Worm (Caenorhabditis elegans) whole organism, young adult: ENCODE results near the gene R11D1.13.

Source experiments
- B0261.1 ChIP-seq: sonication (generic microtip); optimal IDR thresholded peaks from 2 replicates; lab custom pipeline; 2016; ENCODE audit warnings: mild to moderate bottlenecking, missing genetic modification characterization, moderate library complexity, missing compliant biosample characterization
- B0336.3 ChIP-seq: fragments of 200-800 bp; sonication (Bioruptor generic); IDR thresholded peaks from 2 replicates; pipeline ENCODE4 v1.3.6; 2022; ENCODE audit warnings: missing genetic modification characterization, missing compliant biosample characterization
- F10E7.11 ChIP-seq: sonication (generic microtip); optimal IDR thresholded peaks from 2 replicates; lab custom pipeline; 2017; ENCODE audit warnings: mild to moderate bottlenecking, missing genetic modification characterization, moderate library complexity, missing compliant biosample characterization
- F23B12.7 ChIP-seq: sonication (generic microtip); optimal IDR thresholded peaks from 2 replicates; lab custom pipeline; 2017; ENCODE audit warnings: missing genetic modification characterization, mild to moderate bottlenecking, missing compliant biosample characterization, antibody characterized with exemption, moderate library complexity; ENCODE audit not compliant: insufficient read depth
- T07F8.4 ChIP-seq: sonication (generic microtip); optimal IDR thresholded peaks from 2 replicates; lab custom pipeline; 2016; ENCODE audit warnings: mild to moderate bottlenecking, missing genetic modification characterization, moderate library complexity, missing compliant biosample characterization
- Y56A3A.18 ChIP-seq: fragments of 200-800 bp; sonication (Bioruptor generic); IDR thresholded peaks from 2 replicates; pipeline ENCODE4 v1.3.6; 2022; ENCODE audit warnings: missing genetic modification reagents, missing genetic modification characterization, missing compliant biosample characterization
- Y67H2A.10 ChIP-seq: fragments of 200-800 bp; sonication (Bioruptor generic); conservative IDR thresholded peaks from 2 replicates; pipeline ENCODE4 v1.3.6; 2022; ENCODE audit warnings: missing genetic modification reagents, missing genetic modification characterization, missing compliant biosample characterization
- ZK185.1 ChIP-seq: sonication (generic microtip); optimal IDR thresholded peaks from 2 replicates; lab custom pipeline; 2016; ENCODE audit warnings: mild to moderate bottlenecking, missing genetic modification characterization, missing compliant biosample characterization; ENCODE audit not compliant: poor library complexity, severe bottlenecking
- attf-6 ChIP-seq: fragments of 200-800 bp; sonication (Bioruptor generic); IDR thresholded peaks from 2 replicates; pipeline ENCODE4 v1.3.6; 2022; ENCODE audit warnings: missing genetic modification reagents, missing genetic modification characterization, missing compliant biosample characterization
- bed-1 ChIP-seq: fragments of 200-800 bp; sonication (Bioruptor generic); IDR thresholded peaks from 2 replicates; pipeline ENCODE4 v1.3.6; 2022; ENCODE audit warnings: missing genetic modification reagents, missing genetic modification characterization, missing compliant biosample characterization
- cebp-2 ChIP-seq: fragments of 200-800 bp; sonication (Bioruptor generic); IDR thresholded peaks from 2 replicates; pipeline ENCODE4 v1.3.6; 2022; ENCODE audit warnings: missing genetic modification characterization, missing compliant biosample characterization
- ceh-27 ChIP-seq: fragments of 200-800 bp; sonication (Bioruptor generic); optimal IDR thresholded peaks from 2 replicates; lab custom pipeline; 2018; ENCODE audit warnings: mild to moderate bottlenecking, missing genetic modification characterization, moderate library complexity, missing compliant biosample characterization
- ceh-58 ChIP-seq: fragments of 200-800 bp; sonication (Bioruptor generic); IDR thresholded peaks from 2 replicates; pipeline ENCODE4 v1.3.6; 2022; ENCODE audit warnings: missing genetic modification characterization, missing compliant biosample characterization
- ceh-79 ChIP-seq: sonication (generic microtip); optimal IDR thresholded peaks from 2 replicates; lab custom pipeline; 2017; ENCODE audit warnings: mild to moderate bottlenecking, missing genetic modification characterization, missing compliant biosample characterization
- chd-7 ChIP-seq: sonication (generic microtip); optimal IDR thresholded peaks from 2 replicates; lab custom pipeline; 2016; ENCODE audit warnings: mild to moderate bottlenecking, missing genetic modification characterization, moderate library complexity, missing compliant biosample characterization
- efl-1 ChIP-seq: fragments of 150-350 bp; optimal IDR thresholded peaks from 2 replicates; lab custom pipeline; 2014; ENCODE audit warnings: missing biosample characterization, missing genetic modification reagents, missing genetic modification characterization
- egrh-3 ChIP-seq: fragments of 200-800 bp; sonication (Bioruptor generic); IDR thresholded peaks from 2 replicates; pipeline ENCODE4 v1.3.6; 2022; ENCODE audit warnings: missing genetic modification reagents, missing genetic modification characterization, missing compliant biosample characterization
- ekl-4 ChIP-seq: fragments of 200-800 bp; sonication (Bioruptor generic); IDR thresholded peaks from 2 replicates; pipeline ENCODE4 v1.3.6; 2022; ENCODE audit warnings: missing genetic modification reagents, missing genetic modification characterization, missing compliant biosample characterization
- lag-1 ChIP-seq: fragments of 200-800 bp; sonication (Bioruptor generic); IDR thresholded peaks from 2 replicates; pipeline ENCODE4 v1.3.6; 2022; ENCODE audit warnings: missing genetic modification reagents, missing genetic modification characterization, missing compliant biosample characterization
- lin-26 ChIP-seq: fragments of 200-800 bp; sonication (Bioruptor generic); IDR thresholded peaks from 2 replicates; pipeline ENCODE4 v1.3.6; 2022; ENCODE audit warnings: missing genetic modification reagents, missing genetic modification characterization, missing compliant biosample characterization
- lin-35 ChIP-seq, 3 experiments: fragments of 150-350 bp in 2 of 3; sonication (generic microtip) in 1 of 3; optimal IDR thresholded peaks; 2 replicates each; lab custom pipeline; 2014 to 2018; ENCODE audit warnings: missing biosample characterization in 3 of 3, missing genetic modification characterization in 3 of 3, missing genetic modification reagents in 3 of 3
- lin-54 ChIP-seq: fragments of 200-800 bp; sonication (Bioruptor generic); optimal IDR thresholded peaks from 2 replicates; lab custom pipeline; 2018; ENCODE audit warnings: mild to moderate bottlenecking, missing genetic modification characterization, missing compliant biosample characterization
- madf-10 ChIP-seq: sonication (generic microtip); optimal IDR thresholded peaks from 2 replicates; lab custom pipeline; 2016; ENCODE audit warnings: mild to moderate bottlenecking, missing genetic modification characterization, missing compliant biosample characterization
- madf-6 ChIP-seq: fragments of 200-800 bp; sonication (Bioruptor generic); IDR thresholded peaks from 2 replicates; pipeline ENCODE4 v1.3.6; 2022; ENCODE audit warnings: missing genetic modification reagents, missing genetic modification characterization, missing compliant biosample characterization
- madf-8 ChIP-seq: fragments of 200-800 bp; sonication (Bioruptor generic); conservative IDR thresholded peaks from 2 replicates; pipeline ENCODE4 v1.3.6; 2022; ENCODE audit warnings: missing genetic modification reagents, missing genetic modification characterization, missing compliant biosample characterization
- mel-28 ChIP-seq: sonication (generic microtip); optimal IDR thresholded peaks from 2 replicates; lab custom pipeline; 2016; ENCODE audit warnings: borderline replicate concordance, mild to moderate bottlenecking, missing genetic modification characterization, missing compliant biosample characterization
- mes-4 ChIP-seq: sonication (generic microtip); optimal IDR thresholded peaks from 2 replicates; lab custom pipeline; 2016; ENCODE audit warnings: missing genotype, missing genetic modification characterization, missing compliant biosample characterization
- nfyb-1 ChIP-seq: fragments of 200-800 bp; sonication (Bioruptor generic); IDR thresholded peaks from 2 replicates; pipeline ENCODE4 v1.3.6; 2022; ENCODE audit warnings: missing genetic modification reagents, missing genetic modification characterization, missing compliant biosample characterization
- nhr-179 ChIP-seq: sonication (generic microtip); optimal IDR thresholded peaks from 2 replicates; lab custom pipeline; 2016; ENCODE audit warnings: mild to moderate bottlenecking, missing genetic modification characterization, missing compliant biosample characterization
- nhr-27 ChIP-seq: fragments of 200-800 bp; sonication (Bioruptor generic); optimal IDR thresholded peaks from 2 replicates; lab custom pipeline; 2018; ENCODE audit warnings: mild to moderate bottlenecking, missing genetic modification characterization, moderate library complexity, missing compliant biosample characterization
- nhr-90 ChIP-seq: sonication (generic microtip); optimal IDR thresholded peaks from 2 replicates; lab custom pipeline; 2016; ENCODE audit warnings: missing genotype, mild to moderate bottlenecking, missing genetic modification characterization, missing compliant biosample characterization
- rec-8 ChIP-seq, 2 experiments: sonication (generic microtip); optimal IDR thresholded peaks; 2 replicates each; lab custom pipeline; 2016; ENCODE audit warnings: mild to moderate bottlenecking in 2 of 2, missing genetic modification characterization in 2 of 2, missing genetic modification reagents in 2 of 2, missing genotype in 2 of 2, missing biosample characterization in 1 of 2, missing compliant biosample characterization in 1 of 2, moderate library complexity in 1 of 2
- repo-1 ChIP-seq: sonication (generic microtip); optimal IDR thresholded peaks from 2 replicates; lab custom pipeline; 2017; ENCODE audit warnings: mild to moderate bottlenecking, missing genetic modification characterization, missing compliant biosample characterization
- snpc-1.3 ChIP-seq: sonication (generic microtip); optimal IDR thresholded peaks from 2 replicates; lab custom pipeline; 2017; ENCODE audit warnings: missing genetic modification characterization, mild to moderate bottlenecking, missing compliant biosample characterization, antibody characterized with exemption, moderate library complexity, missing genotype, missing genetic modification reagents; ENCODE audit not compliant: insufficient read depth
- snpc-3.4 ChIP-seq: sonication (generic microtip); optimal IDR thresholded peaks from 2 replicates; lab custom pipeline; 2017; ENCODE audit warnings: missing genetic modification characterization, mild to moderate bottlenecking, missing compliant biosample characterization, antibody characterized with exemption, moderate library complexity, missing genotype, missing genetic modification reagents
- snpc-4 ChIP-seq, 5 experiments: fragments of 150-350 bp in 1 of 5; sonication (generic microtip) in 4 of 5; optimal IDR thresholded peaks; 2 replicates each; lab custom pipeline; 2014 to 2018; ENCODE audit warnings: missing genetic modification characterization in 5 of 5, missing biosample characterization in 3 of 5, antibody characterized with exemption in 2 of 5, mild to moderate bottlenecking in 2 of 5, missing compliant biosample characterization in 2 of 5, missing genotype in 2 of 5, moderate library complexity in 2 of 5, missing genetic modification reagents in 1 of 5
- sptf-2 ChIP-seq: fragments of 200-800 bp; sonication (Bioruptor generic); optimal IDR thresholded peaks from 2 replicates; lab custom pipeline; 2018; ENCODE audit warnings: mild to moderate bottlenecking, missing genetic modification characterization, missing compliant biosample characterization
- tbp1 ChIP-seq: fragments of 200-800 bp; sonication (Bioruptor generic); optimal IDR thresholded peaks from 2 replicates; lab custom pipeline; 2018; ENCODE audit warnings: mild to moderate bottlenecking, missing genetic modification characterization, missing compliant biosample characterization
- unc-130 ChIP-seq: sonication (generic microtip); optimal IDR thresholded peaks from 2 replicates; lab custom pipeline; 2016; ENCODE audit warnings: missing genetic modification reagents, missing genetic modification characterization, missing compliant biosample characterization
- ztf-18 ChIP-seq: sonication (generic microtip); optimal IDR thresholded peaks from 2 replicates; lab custom pipeline; 2016; ENCODE audit warnings: missing genotype, mild to moderate bottlenecking, missing genetic modification characterization, missing compliant biosample characterization
- ztf-22 ChIP-seq: fragments of 200-800 bp; sonication (Bioruptor generic); optimal IDR thresholded peaks from 2 replicates; lab custom pipeline; 2018; ENCODE audit warnings: mild to moderate bottlenecking, missing genetic modification characterization, moderate library complexity, missing compliant biosample characterization
- ztf-26 ChIP-seq: sonication (generic microtip); optimal IDR thresholded peaks from 2 replicates; lab custom pipeline; 2017; ENCODE audit warnings: missing genetic modification characterization, missing compliant biosample characterization
- ztf-6 ChIP-seq: fragments of 200-800 bp; sonication (Bioruptor generic); IDR thresholded peaks from 2 replicates; pipeline ENCODE4 v1.3.6; 2022; ENCODE audit warnings: missing genetic modification reagents, missing genetic modification characterization, missing compliant biosample characterization

R11D1.13 gene

DNA sequence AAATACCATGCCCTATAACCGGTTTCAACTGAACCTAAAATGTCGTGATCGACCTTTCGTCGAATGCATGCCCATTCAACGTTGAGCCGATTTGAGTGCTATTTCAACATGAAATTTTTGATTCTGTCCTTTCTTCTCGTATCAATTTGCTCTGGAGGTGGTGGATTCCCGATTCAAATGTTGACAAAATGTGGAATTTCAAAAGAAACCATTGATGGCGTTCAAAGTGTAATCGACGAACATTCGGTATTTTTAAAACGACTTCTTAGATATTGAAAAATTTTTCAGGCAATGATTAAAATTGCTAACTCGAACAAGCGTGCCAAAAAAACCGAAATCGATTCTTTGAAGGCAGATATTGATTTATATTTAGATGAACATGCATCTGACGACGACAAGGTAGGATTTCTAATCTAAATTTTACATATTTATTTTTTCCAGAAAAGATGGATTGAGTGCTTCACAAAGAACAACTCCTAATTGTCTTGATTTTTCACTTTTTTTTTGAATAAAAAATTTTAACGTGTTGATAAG is at the start of gene R11D1.13:
Gene R11D1.13 (plus strand): TSS at position 51 of the 534 bp plus-strand sequence.
- TF ChIP-seq lin-35 (GFP tag; optimal IDR thresholded peaks at IDR 0.05; lab: Kevin White, UChicago) (peak in 1 of 3 experiments; percentile 5), lin-54 (GFP tag; lab: Kevin White, UChicago) (peak; percentile 9), madf-6 (GFP tag; lab: Robert Waterston, UW) (peak; percentile 54; the same call in 1 of the 2 replicates), nfyb-1 (GFP tag; lab: Robert Waterston, UW) (0 out of 2 replicates have a peak, but pooled peaks have one; percentile 29), nhr-90 (tag; lab: Kevin White, UChicago) (no peak), T07F8.4 (tag; lab: Kevin White, UChicago) (no peak), B0336.3 (GFP tag; lab: Robert Waterston, UW) (peak; percentile 51), ekl-4 (GFP tag; lab: Robert Waterston, UW) (0 out of 2 replicates have a peak, but pooled peaks have one; percentile 34)

DNA sequence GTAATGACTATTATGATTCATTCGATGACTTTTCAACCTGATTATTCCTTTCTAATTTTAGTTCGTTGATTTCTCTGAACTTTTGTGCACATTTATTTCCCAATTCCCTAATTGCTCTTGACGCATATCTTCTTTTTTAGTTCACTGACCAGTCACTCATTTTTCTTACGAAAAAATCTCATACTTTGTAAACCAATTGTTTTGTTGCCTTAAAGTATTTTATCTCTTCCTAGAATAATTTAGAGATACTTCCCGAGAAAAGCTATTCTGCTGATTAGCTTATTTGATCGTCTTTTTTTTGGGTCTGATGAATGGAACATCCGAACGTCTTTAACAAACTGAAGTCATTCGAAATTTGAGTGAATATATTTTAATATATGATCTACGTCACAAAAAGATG is 47.7 kb upstream of the R11D1.13 start:
- TF ChIP-seq nhr-27 (tag; lab: Kevin White, UChicago) (no peak), chd-7 (tag; lab: Kevin White, UChicago) (no peak), cebp-2 (GFP tag; lab: Robert Waterston, UW) (no peak), lag-1 (GFP tag; lab: Robert Waterston, UW) (no peak), efl-1 (no peak), unc-130 (GFP tag; lab: Kevin White, UChicago) (no peak), ztf-6 (GFP tag; lab: Robert Waterston, UW) (no peak), ztf-18 (tag; lab: Kevin White, UChicago) (no peak), ztf-22 (no peak), ztf-26 (tag; lab: Kevin White, UChicago) (no peak), snpc-3.4 (tag; lab: Kevin White, UChicago) (no peak), snpc-1.3 (tag; lab: Kevin White, UChicago) (no peak)

DNA sequence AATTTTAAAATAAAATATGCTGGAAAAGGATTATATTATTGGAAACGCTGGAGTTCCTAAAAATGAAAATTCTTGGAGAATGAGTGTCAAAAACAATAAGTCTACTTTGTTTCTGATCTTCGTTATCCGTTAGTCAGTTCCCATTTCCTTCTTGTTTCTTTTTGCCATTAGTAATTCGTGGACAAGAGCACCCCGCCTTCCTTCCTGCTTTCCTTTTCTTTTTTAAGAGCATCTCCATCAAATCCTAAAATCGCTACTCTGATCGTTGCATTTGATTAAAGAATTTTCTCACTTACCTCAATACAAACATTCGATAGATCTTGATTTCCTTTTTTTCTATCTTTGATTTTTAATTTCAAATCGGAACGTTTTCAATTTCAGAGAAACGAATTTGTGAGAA is 47.1 kb upstream of the R11D1.13 start, which contains the start of gene frpr-15:
Gene frpr-15 (plus strand): TSS at position 301 of the 400 bp plus-strand sequence.
- TF ChIP-seq ZK185.1: no peak
- no peak for TF ChIP-seq rec-8 (tag; optimal IDR thresholded peaks at IDR 0.05; lab: Kevin White, UChicago)
- no peak for TF ChIP-seq sptf-2
- no peak for TF ChIP-seq nhr-90 (tag; lab: Kevin White, UChicago)
- TF ChIP-seq Y56A3A.18 (GFP tag; lab: Robert Waterston, UW): no peak
- TF ChIP-seq attf-6 (GFP tag; lab: Robert Waterston, UW): no peak
- TF ChIP-seq ztf-26 (tag; lab: Kevin White, UChicago): no peak
- TF ChIP-seq ceh-58 (GFP tag; lab: Robert Waterston, UW): no peak
- no peak for TF ChIP-seq egrh-3 (GFP tag; lab: Robert Waterston, UW)
- TF ChIP-seq Y67H2A.10 (GFP tag; lab: Robert Waterston, UW): no peak
- no peak for TF ChIP-seq madf-10
- TF ChIP-seq ceh-79: no peak
- no peak for TF ChIP-seq lin-26
- TF ChIP-seq mel-28 (tag; lab: Kevin White, UChicago): no peak

DNA sequence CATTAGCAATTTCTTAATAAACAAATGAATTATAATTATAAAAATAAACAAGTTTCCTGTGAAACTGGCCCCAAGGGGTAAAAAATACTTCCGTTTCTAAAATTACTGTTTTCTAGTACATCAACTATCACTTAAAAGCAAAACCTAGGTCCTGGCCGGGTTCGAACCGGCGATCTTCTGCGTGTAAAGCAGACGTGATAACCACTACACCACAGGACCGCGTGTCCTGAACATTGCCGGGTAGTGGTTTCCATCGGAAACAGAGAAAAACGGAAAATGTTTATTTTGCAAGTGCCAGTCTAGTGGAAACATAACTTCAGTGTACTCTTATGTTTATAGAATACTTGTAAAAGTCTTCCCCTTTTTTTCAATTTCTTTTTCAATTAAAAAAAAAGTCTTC is 43.7 kb upstream of the R11D1.13 start:
- TF ChIP-seq snpc-4 (GFP tag; optimal IDR thresholded peaks at IDR 0.05; lab: Kevin White, UChicago) (no peak), snpc-4 (tag; optimal IDR thresholded peaks at IDR 0.05; lab: Kevin White, UChicago) (peak in 1 of 4 experiments; percentile 19), bed-1 (GFP tag; lab: Robert Waterston, UW) (no peak), madf-10 (no peak), ztf-18 (tag; lab: Kevin White, UChicago) (peak; percentile 50), mes-4 (no peak), nhr-179 (peak; percentile 21), repo-1 (tag; lab: Kevin White, UChicago) (no peak), snpc-1.3 (tag; lab: Kevin White, UChicago) (peak; percentile 40), ceh-27 (GFP tag; lab: Kevin White, UChicago) (peak; percentile 1), madf-8 (GFP tag; lab: Robert Waterston, UW) (no peak), F10E7.11 (no peak), F23B12.7 (tag; lab: Kevin White, UChicago) (peak; percentile 51), tbp1 (GFP tag; lab: Kevin White, UChicago) (peak; percentile 88), B0261.1 (tag; lab: Kevin White, UChicago) (peak; percentile 66)
